Fruit fly (Drosophila melanogaster): ENCODE data around the gene Actn3.

- TF ChIP-seq CG8478 (optimal IDR thresholded peaks at IDR 0.05): no peak
- no peak for TF ChIP-seq CTCF (optimal IDR thresholded peaks at IDR 0.05)
Observed at dm6 chr3R:16987924-16988298, 10.3 kb upstream of the Actn3 start.

Measured in S2 (cell line).